Worm (Caenorhabditis elegans) whole organism, late embryonic: ENCODE results near the gene F13H6.5.

Source experiments
- C38D4.7 ChIP-seq: fragments of 200-800 bp; sonication (Bioruptor generic); optimal IDR thresholded peaks from 2 replicates; lab custom pipeline; 2018; ENCODE audit warnings: mild to moderate bottlenecking, missing genetic modification characterization, moderate library complexity, missing compliant biosample characterization
- F13H6.1 ChIP-seq: sonication (generic microtip); optimal IDR thresholded peaks from 2 replicates; lab custom pipeline; 2016; ENCODE audit warnings: missing genetic modification characterization, missing compliant biosample characterization
- K02D7.2 ChIP-seq: sonication (generic microtip); optimal IDR thresholded peaks from 2 replicates; lab custom pipeline; 2017; ENCODE audit warnings: mild to moderate bottlenecking, missing genetic modification characterization, missing compliant biosample characterization
- ahr-1 ChIP-seq: sonication (generic microtip); optimal IDR thresholded peaks from 2 replicates; lab custom pipeline; 2016; ENCODE audit warnings: missing genetic modification characterization, missing compliant biosample characterization
- ama-1 ChIP-seq: fragments of 150-350 bp; optimal IDR thresholded peaks from 2 replicates; lab custom pipeline; 2014
- ceh-18 ChIP-seq: sonication (generic microtip); optimal IDR thresholded peaks from 2 replicates; lab custom pipeline; 2016; ENCODE audit warnings: missing genetic modification characterization, missing compliant biosample characterization
- ceh-22 ChIP-seq: sonication (generic microtip); optimal IDR thresholded peaks from 2 replicates; lab custom pipeline; 2017; ENCODE audit warnings: missing biosample characterization, missing genetic modification characterization
- ceh-30 ChIP-seq: fragments of 150-350 bp; optimal IDR thresholded peaks from 2 replicates; lab custom pipeline; 2014; ENCODE audit warnings: missing biosample characterization, missing genetic modification characterization
- ceh-31 ChIP-seq: sonication (generic microtip); optimal IDR thresholded peaks from 2 replicates; lab custom pipeline; 2016; ENCODE audit warnings: missing genetic modification characterization, missing compliant biosample characterization
- ceh-34 ChIP-seq: sonication (generic microtip); optimal IDR thresholded peaks from 2 replicates; lab custom pipeline; 2016; ENCODE audit warnings: mild to moderate bottlenecking, missing genetic modification characterization, missing compliant biosample characterization
- ceh-45 ChIP-seq: fragments of 200-800 bp; sonication (Bioruptor generic); IDR thresholded peaks from 2 replicates; pipeline ENCODE4 v1.3.6; 2022; ENCODE audit warnings: missing genetic modification reagents, missing genetic modification characterization, missing compliant biosample characterization
- ceh-6 ChIP-seq: fragments of 200-800 bp; sonication (Bioruptor generic); optimal IDR thresholded peaks from 2 replicates; lab custom pipeline; 2018; ENCODE audit warnings: mild to moderate bottlenecking, missing genetic modification characterization, missing compliant biosample characterization
- che-1 ChIP-seq: sonication (generic microtip); optimal IDR thresholded peaks from 2 replicates; lab custom pipeline; 2016; ENCODE audit warnings: mild to moderate bottlenecking, missing genetic modification characterization, missing compliant biosample characterization
- dmd-4 ChIP-seq: sonication (generic microtip); optimal IDR thresholded peaks from 2 replicates; lab custom pipeline; 2016; ENCODE audit warnings: borderline replicate concordance, missing genetic modification characterization, missing compliant biosample characterization
- ets-4 ChIP-seq: sonication (generic microtip); optimal IDR thresholded peaks from 2 replicates; lab custom pipeline; 2016; ENCODE audit warnings: missing genetic modification characterization, missing compliant biosample characterization
- fax-1 ChIP-seq: sonication (generic microtip); optimal IDR thresholded peaks from 2 replicates; lab custom pipeline; 2016; ENCODE audit warnings: missing genotype, missing genetic modification characterization, missing compliant biosample characterization
- hlh-13 ChIP-seq: fragments of 200-800 bp; sonication (Bioruptor generic); optimal IDR thresholded peaks from 2 replicates; lab custom pipeline; 2018; ENCODE audit warnings: mild to moderate bottlenecking, missing genetic modification characterization, missing compliant biosample characterization
- hlh-15 ChIP-seq: sonication (generic microtip); optimal IDR thresholded peaks from 2 replicates; lab custom pipeline; 2016; ENCODE audit warnings: missing genetic modification characterization, missing compliant biosample characterization
- hlh-30 ChIP-seq: sonication (generic microtip); optimal IDR thresholded peaks from 2 replicates; lab custom pipeline; 2017; ENCODE audit warnings: antibody characterized with exemption, missing genetic modification characterization, missing compliant biosample characterization; ENCODE audit not compliant: insufficient read depth
- hlh-8 ChIP-seq: sonication (generic microtip); optimal IDR thresholded peaks from 2 replicates; lab custom pipeline; 2016; ENCODE audit warnings: missing genotype, missing genetic modification characterization, missing compliant biosample characterization
- lim-6 ChIP-seq: sonication (generic microtip); optimal IDR thresholded peaks from 2 replicates; lab custom pipeline; 2016; ENCODE audit warnings: missing genetic modification characterization, missing compliant biosample characterization
- madf-2 ChIP-seq: sonication (generic microtip); optimal IDR thresholded peaks from 2 replicates; lab custom pipeline; 2017; ENCODE audit warnings: missing genetic modification characterization, missing compliant biosample characterization
- nhr-11 ChIP-seq: fragments of 150-350 bp; optimal IDR thresholded peaks from 2 replicates; lab custom pipeline; 2014; ENCODE audit warnings: missing biosample characterization, missing genetic modification characterization
- odd-2 ChIP-seq: sonication (generic microtip); optimal IDR thresholded peaks from 2 replicates; lab custom pipeline; 2017; ENCODE audit warnings: antibody characterized with exemption, mild to moderate bottlenecking, missing genetic modification characterization, missing compliant biosample characterization
- pag-3 ChIP-seq: sonication (generic microtip); optimal IDR thresholded peaks from 2 replicates; lab custom pipeline; 2016; ENCODE audit warnings: missing compliant biosample characterization, missing genetic modification characterization, borderline replicate concordance
- pax-1 ChIP-seq: fragments of 150-350 bp; optimal IDR thresholded peaks from 2 replicates; lab custom pipeline; 2014; ENCODE audit warnings: missing biosample characterization, missing genetic modification characterization
- pha-2 ChIP-seq: sonication (generic microtip); optimal IDR thresholded peaks from 2 replicates; lab custom pipeline; 2017; ENCODE audit warnings: mild to moderate bottlenecking, missing genetic modification characterization, missing compliant biosample characterization
- pha-4 ChIP-seq: fragments of 150-350 bp; optimal IDR thresholded peaks from 2 replicates; lab custom pipeline; 2018; ENCODE audit warnings: missing biosample characterization, missing genetic modification reagents, missing genetic modification characterization
- rnt-1 ChIP-seq: sonication (generic microtip); optimal IDR thresholded peaks from 2 replicates; lab custom pipeline; 2016; ENCODE audit warnings: missing genetic modification characterization, missing compliant biosample characterization
- sox-2 ChIP-seq: fragments of 200-800 bp; sonication (Bioruptor generic); IDR thresholded peaks from 2 replicates; pipeline ENCODE4 v1.3.6; 2022; ENCODE audit warnings: missing genetic modification reagents, missing genetic modification characterization, missing compliant biosample characterization
- sox-4 ChIP-seq: sonication (generic microtip); optimal IDR thresholded peaks from 2 replicates; lab custom pipeline; 2017; ENCODE audit warnings: mild to moderate bottlenecking, missing genetic modification characterization, inconsistent platforms, missing compliant biosample characterization
- ttx-3 ChIP-seq: sonication (generic microtip); optimal IDR thresholded peaks from 2 replicates; lab custom pipeline; 2016; ENCODE audit warnings: missing genetic modification reagents, missing genetic modification characterization, missing compliant biosample characterization
- unc-3 ChIP-seq, 2 experiments: fragments of 200-800 bp in 1 of 2; sonication (Bioruptor generic) in 1 of 2; sonication (generic microtip) in 1 of 2; conservative IDR thresholded peaks in 1 of 2; optimal IDR thresholded peaks in 1 of 2; 2 replicates each; pipeline versions ENCODE4 v1.3.6 to Lab custom; 2016 to 2022; ENCODE audit warnings: missing compliant biosample characterization in 2 of 2, missing genetic modification characterization in 2 of 2, missing genetic modification reagents in 1 of 2
- unc-42 ChIP-seq: sonication (generic microtip); optimal IDR thresholded peaks from 2 replicates; lab custom pipeline; 2016; ENCODE audit warnings: missing genotype, missing genetic modification characterization, missing compliant biosample characterization
- unc-55 ChIP-seq: sonication (generic microtip); optimal IDR thresholded peaks from 2 replicates; lab custom pipeline; 2017; ENCODE audit warnings: missing biosample characterization, missing genetic modification reagents, missing genetic modification characterization
- unc-86 ChIP-seq: sonication (generic microtip); optimal IDR thresholded peaks from 2 replicates; lab custom pipeline; 2016; ENCODE audit warnings: missing genetic modification characterization, missing compliant biosample characterization

F13H6.5 gene

DNA sequence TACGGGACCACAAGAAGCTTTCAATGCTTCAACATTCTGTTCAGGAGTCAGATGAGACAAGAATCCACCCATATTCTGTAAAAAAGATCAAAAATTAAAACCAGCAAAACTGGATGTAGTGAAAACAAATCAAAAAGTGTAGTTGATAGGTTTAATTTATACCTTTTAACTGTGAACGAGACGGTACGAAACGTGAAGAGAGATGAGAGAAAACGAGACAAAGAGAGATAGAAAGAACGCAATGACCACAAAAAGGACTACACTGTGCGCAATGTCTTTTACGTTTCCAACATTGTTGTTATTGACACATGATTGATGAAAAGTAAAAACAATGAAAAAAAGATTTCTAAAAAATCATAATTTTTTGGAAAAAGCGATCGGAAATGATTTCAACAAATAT is 9.1 kb downstream of the F13H6.5 start, which contains the start of gene cest-33:
Gene cest-33, minus strand, starts transcription at position 75 of the 400 bp plus-strand sequence.
- TF ChIP-seq sox-2 (GFP tag; lab: Robert Waterston, UW), result no peak
- no peak for TF ChIP-seq K02D7.2 (tag; lab: Kevin White, UChicago)
- no peak for TF ChIP-seq pha-2 (tag; lab: Kevin White, UChicago)
- no peak for TF ChIP-seq rnt-1 (tag; lab: Kevin White, UChicago)
- TF ChIP-seq hlh-13 (GFP tag; lab: Kevin White, UChicago), result no peak
- no peak for TF ChIP-seq unc-3 (GFP tag; conservative IDR thresholded peaks at IDR 0.05; lab: Robert Waterston, UW)
- TF ChIP-seq unc-3 (tag; optimal IDR thresholded peaks at IDR 0.05; lab: Kevin White, UChicago), result no peak
- no peak for TF ChIP-seq unc-86 (tag; lab: Kevin White, UChicago)
- TF ChIP-seq ceh-30 (tag; lab: Kevin White, UChicago), result no peak
- no peak for TF ChIP-seq pax-1
- TF ChIP-seq, all 69 proteins: peak for 0

DNA sequence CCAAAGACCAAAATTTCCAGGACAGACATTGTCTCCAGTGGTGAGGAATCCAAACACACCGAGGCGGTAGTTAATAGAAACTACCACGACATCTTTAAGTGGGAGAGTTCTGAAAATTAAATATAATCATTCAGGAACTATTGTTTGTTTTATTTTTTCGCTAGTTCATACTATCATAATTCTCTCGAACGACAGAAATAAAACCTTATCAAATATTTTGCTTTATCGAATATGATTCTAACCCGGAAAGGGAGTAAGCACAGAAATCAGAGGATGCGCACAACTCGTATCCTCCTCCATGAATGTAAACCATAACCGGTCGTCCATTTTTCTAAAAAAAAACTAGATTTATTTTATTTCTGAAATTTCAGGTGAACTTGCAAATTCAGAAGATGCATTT is 9.9 kb downstream of the F13H6.5 start:
- no peak for TF ChIP-seq ttx-3 (tag; lab: Kevin White, UChicago)
- no peak for TF ChIP-seq hlh-8 (tag; lab: Kevin White, UChicago)
- no peak for TF ChIP-seq madf-2 (tag; lab: Kevin White, UChicago)
- TF ChIP-seq ceh-45, result no peak
- no peak for TF ChIP-seq che-1 (tag; lab: Kevin White, UChicago)
- TF ChIP-seq hlh-30 (tag; lab: Kevin White, UChicago), result no peak
- no peak for TF ChIP-seq unc-3 (GFP tag; conservative IDR thresholded peaks at IDR 0.05; lab: Robert Waterston, UW)
- TF ChIP-seq unc-3 (tag; optimal IDR thresholded peaks at IDR 0.05; lab: Kevin White, UChicago), result no peak
- TF ChIP-seq unc-42 (tag; lab: Kevin White, UChicago), result no peak
- no peak for TF ChIP-seq odd-2
- no peak for TF ChIP-seq ceh-22 (tag; lab: Kevin White, UChicago)
- no peak for TF ChIP-seq ama-1 (lab: Kevin White, UChicago)
- no peak for TF ChIP-seq hlh-15
- TF ChIP-seq dmd-4, result no peak
- TF ChIP-seq rnt-1 (tag; lab: Kevin White, UChicago), result no peak
- TF ChIP-seq, all 69 proteins: peak for 0

- TF ChIP-seq sox-4 (tag; lab: Kevin White, UChicago) (no peak), sox-2 (GFP tag; lab: Robert Waterston, UW) (no peak), pag-3 (tag; lab: Kevin White, UChicago) (no peak), ceh-30 (tag; lab: Kevin White, UChicago) (no peak), ahr-1 (tag; lab: Kevin White, UChicago) (no peak), unc-86 (tag; lab: Kevin White, UChicago) (no peak), rnt-1 (tag; lab: Kevin White, UChicago) (no peak), lim-6 (no peak), unc-55 (GFP tag; lab: Kevin White, UChicago) (no peak), nhr-11 (no peak), ceh-18 (no peak), ceh-6 (no peak), ceh-34 (tag; lab: Kevin White, UChicago) (no peak), pax-1 (no peak)
These were observed 13.1 kb downstream of the F13H6.5 start for ce11 chrV:6361688-6362087.

ce11 chrV:6359522-6359921 is 15.2 kb downstream of the F13H6.5 start:
- TF ChIP-seq ceh-34 (tag; lab: Kevin White, UChicago) (peak; percentile 31), fax-1 (tag; lab: Kevin White, UChicago) (no peak), F13H6.1 (tag; lab: Kevin White, UChicago) (peak; percentile 61), ets-4 (tag; lab: Kevin White, UChicago) (no peak), ceh-18 (peak; percentile 26), pha-4 (tag; lab: Kevin White, UChicago) (no peak), C38D4.7 (no peak), rnt-1 (tag; lab: Kevin White, UChicago) (no peak), ceh-31 (tag; lab: Kevin White, UChicago) (no peak), K02D7.2 (tag; lab: Kevin White, UChicago) (no peak)
